Fruit fly (Drosophila melanogaster): ENCODE data around the gene RpL22.

The RpL22 gene

dm6 chrX:765039-765508 is at the start of gene RpL22 (continued):
- TF ChIP-seq HLH4C (GFP tag; IDR thresholded peaks at IDR 0.05; ENCODE audit: partially characterized antibody) (peak; percentile 37; the same call in 1 of the 3 replicates), twi (tag; optimal IDR thresholded peaks at IDR 0.05) (peak; percentile 42), CG32772 (GFP tag; IDR thresholded peaks at IDR 0.05) (peak; percentile 69), lola (GFP tag; optimal IDR thresholded peaks at IDR 0.05) (peak in 1 of 3 experiments; percentile 59), Poxn (GFP tag; IDR thresholded peaks at IDR 0.05) (no peak), NfI (GFP tag; optimal IDR thresholded peaks at IDR 0.05) (peak; percentile 93), CG13624 (GFP tag; optimal IDR thresholded peaks at IDR 0.05) (peak; percentile 98), CG3281 (GFP tag; optimal IDR thresholded peaks at IDR 0.05) (peak; percentile 86), org-1 (GFP tag; optimal IDR thresholded peaks at IDR 0.05) (peak; percentile 89), fd102C (GFP tag; optimal IDR thresholded peaks at IDR 0.05) (peak; percentile 82), btn (GFP tag; optimal IDR thresholded peaks at IDR 0.05) (peak; percentile 85), tin (GFP tag; optimal IDR thresholded peaks at IDR 0.05) (peak; percentile 76), Hmx (GFP tag; optimal IDR thresholded peaks at IDR 0.05) (no peak), CG4854 (GFP tag; optimal IDR thresholded peaks at IDR 0.05) (peak; percentile 82), ssp (GFP tag; IDR thresholded peaks at IDR 0.05) (peak; percentile 69), shn (GFP tag; optimal IDR thresholded peaks at IDR 0.05) (peak; percentile 94), CG2199 (GFP tag; IDR thresholded peaks at IDR 0.05) (peak; percentile 89), nmo (GFP tag; optimal IDR thresholded peaks at IDR 0.05) (peak; percentile 81), Dll (GFP tag; IDR thresholded peaks at IDR 0.05; ENCODE audit: partially characterized antibody) (0 out of 4 replicates have a peak, but pooled peaks have one; percentile 20), disco-r (GFP tag; optimal IDR thresholded peaks at IDR 0.05) (peak; percentile 85), wor (GFP tag; IDR thresholded peaks at IDR 0.05) (0 out of 2 replicates have a peak, but pooled peaks have one; percentile 32), ewg (GFP tag; optimal IDR thresholded peaks at IDR 0.05) (peak; percentile 94), CG30020 (tag; optimal IDR thresholded peaks at IDR 0.05) (peak; percentile 44), ranshi (GFP tag; IDR thresholded peaks at IDR 0.05) (peak; percentile 79), CG14441 (GFP tag; IDR thresholded peaks at IDR 0.05) (peak; percentile 75), CG18764 (GFP tag; optimal IDR thresholded peaks at IDR 0.05) (peak; percentile 87), hth (optimal IDR thresholded peaks at IDR 0.05) (no peak), HLHmδ (GFP tag; optimal IDR thresholded peaks at IDR 0.05) (peak; percentile 98), CG2889 (GFP tag; IDR thresholded peaks at IDR 0.05) (peak; percentile 54; the same call in 1 of the 3 replicates), eve (GFP tag; optimal IDR thresholded peaks at IDR 0.05) (no peak), trem (tag; optimal IDR thresholded peaks at IDR 0.05) (peak; percentile 89), CG13123 (GFP tag; optimal IDR thresholded peaks at IDR 0.05) (peak; percentile 79), CG12155 (GFP tag; optimal IDR thresholded peaks at IDR 0.05) (peak; percentile 72), CG9797 (GFP tag; optimal IDR thresholded peaks at IDR 0.05) (peak; percentile 99), CG2116 (GFP tag; optimal IDR thresholded peaks at IDR 0.05) (peak; percentile 99), CG6689 (GFP tag; IDR thresholded peaks at IDR 0.05) (peak; percentile 59), oc (tag; optimal IDR thresholded peaks at IDR 0.05) (peak; percentile 73), run (tag; optimal IDR thresholded peaks at IDR 0.05) (peak; percentile 72), hkb (optimal IDR thresholded peaks at IDR 0.05) (no peak), hkb (GFP tag; IDR thresholded peaks at IDR 0.05) (peak; percentile 87), CG15696 (tag; optimal IDR thresholded peaks at IDR 0.05) (peak; percentile 50), bcd (GFP tag; optimal IDR thresholded peaks at IDR 0.05) (peak; percentile 94), Mad (GFP tag; optimal IDR thresholded peaks at IDR 0.05) (peak; percentile 92), H15 (GFP tag; IDR thresholded peaks at IDR 0.05) (peak; percentile 84), HLH54F (GFP tag; optimal IDR thresholded peaks at IDR 0.05) (peak; percentile 83), Scr (GFP tag; IDR thresholded peaks at IDR 0.05; ENCODE audit: partially characterized antibody) (no peak), ham (GFP tag; IDR thresholded peaks at IDR 0.05) (peak; percentile 56; the same call in 1 of the 2 replicates), Atf3 (GFP tag; optimal IDR thresholded peaks at IDR 0.05) (peak; percentile 71), CG10543 (GFP tag; optimal IDR thresholded peaks at IDR 0.05) (peak; percentile 85), D19A (tag; optimal IDR thresholded peaks at IDR 0.05) (peak; percentile 71), sim (GFP tag; IDR thresholded peaks at IDR 0.05) (peak; percentile 77)
